Worm (Caenorhabditis elegans) whole organism, early embryonic: Measurements from ENCODE around the gene T04C9.1.

Source experiments
- B0310.2 ChIP-seq: sonication (generic microtip); optimal IDR thresholded peaks from 2 replicates; lab custom pipeline; 2016; ENCODE audit warnings: mild to moderate bottlenecking, missing genetic modification characterization, missing compliant biosample characterization
- F13C5.2 ChIP-seq: sonication (generic microtip); optimal IDR thresholded peaks from 2 replicates; lab custom pipeline; 2017; ENCODE audit warnings: mild to moderate bottlenecking, missing genetic modification characterization, inconsistent platforms, missing compliant biosample characterization
- aly-1 ChIP-seq: sonication (generic microtip); optimal IDR thresholded peaks from 2 replicates; lab custom pipeline; 2016; ENCODE audit warnings: missing genetic modification characterization, missing compliant biosample characterization
- ama-1 ChIP-seq: fragments of 150-350 bp; optimal IDR thresholded peaks from 2 replicates; lab custom pipeline; 2014
- ceh-13 ChIP-seq: fragments of 200-800 bp; sonication (Bioruptor generic); optimal IDR thresholded peaks from 2 replicates; lab custom pipeline; 2018; ENCODE audit warnings: mild to moderate bottlenecking, missing genetic modification characterization, missing compliant biosample characterization
- ceh-36 ChIP-seq: sonication (generic microtip); optimal IDR thresholded peaks from 2 replicates; lab custom pipeline; 2016; ENCODE audit warnings: missing genetic modification characterization, inconsistent platforms, missing compliant biosample characterization
- ets-7 ChIP-seq: sonication (generic microtip); optimal IDR thresholded peaks from 2 replicates; lab custom pipeline; 2016; ENCODE audit warnings: missing genotype, missing genetic modification characterization, missing compliant biosample characterization
- flt-1 ChIP-seq: fragments of 200-800 bp; sonication (Bioruptor generic); IDR thresholded peaks from 2 replicates; pipeline ENCODE4 v1.3.6; 2022; ENCODE audit warnings: missing genetic modification characterization, missing compliant biosample characterization
- hmbx-1 ChIP-seq: sonication (generic microtip); optimal IDR thresholded peaks from 2 replicates; lab custom pipeline; 2016; ENCODE audit warnings: mild to moderate bottlenecking, missing genetic modification characterization, missing compliant biosample characterization
- hmg-4 ChIP-seq: fragments of 200-800 bp; sonication (Bioruptor generic); optimal IDR thresholded peaks from 2 replicates; lab custom pipeline; 2018; ENCODE audit warnings: mild to moderate bottlenecking, missing genetic modification characterization, missing compliant biosample characterization
- hnd-1 ChIP-seq: sonication (generic microtip); optimal IDR thresholded peaks from 2 replicates; lab custom pipeline; 2016; ENCODE audit warnings: missing genetic modification characterization, missing compliant biosample characterization
- pes-1 ChIP-seq: fragments of 200-800 bp; sonication (Bioruptor generic); IDR thresholded peaks from 2 replicates; pipeline ENCODE4 v1.3.6; 2022; ENCODE audit warnings: missing genetic modification reagents, missing genetic modification characterization, missing compliant biosample characterization
- scrt-1 ChIP-seq: fragments of 200-800 bp; sonication (Bioruptor generic); IDR thresholded peaks from 2 replicates; pipeline ENCODE4 v1.3.6; 2022; ENCODE audit warnings: missing genetic modification characterization, missing compliant biosample characterization
- sea-1 ChIP-seq: fragments of 200-800 bp; sonication (Bioruptor generic); conservative IDR thresholded peaks from 2 replicates; pipeline ENCODE4 v1.3.6; 2022; ENCODE audit warnings: missing genetic modification characterization, missing compliant biosample characterization
- tbx-11 ChIP-seq: fragments of 200-800 bp; sonication (Bioruptor generic); IDR thresholded peaks from 2 replicates; pipeline ENCODE4 v1.3.6; 2022; ENCODE audit warnings: missing genetic modification characterization, missing compliant biosample characterization
- tbx-37 ChIP-seq: fragments of 200-800 bp; sonication (Bioruptor generic); conservative IDR thresholded peaks from 2 replicates; pipeline ENCODE4 v1.3.6; 2022; ENCODE audit warnings: missing genetic modification reagents, missing genetic modification characterization, missing compliant biosample characterization
- tra-4 ChIP-seq: sonication (generic microtip); optimal IDR thresholded peaks from 2 replicates; lab custom pipeline; 2017; ENCODE audit warnings: missing genetic modification characterization, missing compliant biosample characterization

T04C9.1 gene

ce11 chrIII:5951589-5952378 lies 41.2 kb upstream of the T04C9.1 start:
- TF ChIP-seq tra-4 (tag; lab: Kevin White, UChicago) (no peak), ama-1 (lab: Kevin White, UChicago) (no peak), pes-1 (GFP tag; lab: Robert Waterston, UW) (no peak), hnd-1 (tag; lab: Kevin White, UChicago) (no peak), ets-7 (no peak), ceh-36 (no peak), B0310.2 (tag; lab: Kevin White, UChicago) (no peak), hmg-4 (no peak), tbx-37 (no peak), hmbx-1 (tag; lab: Kevin White, UChicago) (no peak), scrt-1 (GFP tag; lab: Robert Waterston, UW) (no peak)

ce11 chrIII:5953041-5953912 lies 39.7 kb upstream of the T04C9.1 start:
- no peak for TF ChIP-seq hnd-1 (tag; lab: Kevin White, UChicago)
- no peak for TF ChIP-seq aly-1 (tag; lab: Kevin White, UChicago)
- no peak for TF ChIP-seq tra-4 (tag; lab: Kevin White, UChicago)
- TF ChIP-seq B0310.2 (tag; lab: Kevin White, UChicago): no peak
- TF ChIP-seq ceh-13 (GFP tag; lab: Kevin White, UChicago): no peak
- TF ChIP-seq ama-1 (lab: Kevin White, UChicago): no peak
- TF ChIP-seq hmbx-1 (tag; lab: Kevin White, UChicago): no peak
- TF ChIP-seq flt-1 (GFP tag; lab: Robert Waterston, UW): no peak
- TF ChIP-seq scrt-1 (GFP tag; lab: Robert Waterston, UW): no peak
- no peak for TF ChIP-seq ceh-36
- no peak for TF ChIP-seq pes-1 (GFP tag; lab: Robert Waterston, UW)
- no peak for TF ChIP-seq ets-7
- TF ChIP-seq hmg-4: no peak

ce11 chrIII:5953913-5954290 lies 39.1 kb upstream of the T04C9.1 start:
- TF ChIP-seq ceh-13 (GFP tag; lab: Kevin White, UChicago) (peak; percentile 2), tbx-11 (0 out of 2 replicates have a peak, but pooled peaks have one; percentile 21), tra-4 (tag; lab: Kevin White, UChicago) (no peak)

- TF ChIP-seq hmg-4 (peak; percentile 49), F13C5.2 (tag; lab: Kevin White, UChicago) (peak; percentile 2), aly-1 (tag; lab: Kevin White, UChicago) (no peak)
Measured at ce11 chrIII:5958172-5958886, 34.7 kb upstream of the T04C9.1 start, which contains the start of the genes nono-1 and nop-1. Gene nono-1, minus strand, starts transcription at chrIII:5958246. Gene nop-1, plus strand, starts transcription at chrIII:5958722.

ce11 chrIII:5959049-5959448 lies 34.0 kb upstream of the T04C9.1 start:
- TF ChIP-seq hmbx-1 (tag; lab: Kevin White, UChicago) (no peak), scrt-1 (GFP tag; lab: Robert Waterston, UW) (no peak), tra-4 (tag; lab: Kevin White, UChicago) (no peak), aly-1 (tag; lab: Kevin White, UChicago) (no peak), B0310.2 (tag; lab: Kevin White, UChicago) (no peak), ceh-36 (no peak), sea-1 (GFP tag; lab: Robert Waterston, UW) (no peak), hnd-1 (tag; lab: Kevin White, UChicago) (no peak), ceh-13 (GFP tag; lab: Kevin White, UChicago) (no peak), F13C5.2 (tag; lab: Kevin White, UChicago) (no peak), ama-1 (lab: Kevin White, UChicago) (no peak), pes-1 (GFP tag; lab: Robert Waterston, UW) (no peak), ets-7 (no peak), hmg-4 (no peak)

- TF ChIP-seq ets-7 (no peak), scrt-1 (GFP tag; lab: Robert Waterston, UW) (no peak)
Measured at ce11 chrIII:5961560-5961959, 31.5 kb upstream of the T04C9.1 start.

- TF ChIP-seq hnd-1 (tag; lab: Kevin White, UChicago) (no peak), hmg-4 (no peak), tra-4 (tag; lab: Kevin White, UChicago) (no peak), hmbx-1 (tag; lab: Kevin White, UChicago) (no peak), aly-1 (tag; lab: Kevin White, UChicago) (no peak)
Measured at ce11 chrIII:5964058-5964632, 28.9 kb upstream of the T04C9.1 start.
